Fruit fly (Drosophila melanogaster) whole organism, embryonic: Measurements from ENCODE around the gene wrd.
A peak's percentile ranks its signal among the peaks of the same experiment; 100 is the strongest.

ENCODE experiments used
- Adf1 ChIP-seq: fragments of 200-800 bp; sonication (Bioruptor generic); IDR thresholded peaks from 2 replicates; pipeline ENCODE4 v1.3.6; 2022; ENCODE audit warnings: missing biosample characterization, missing genetic modification characterization
- Aef1 ChIP-seq: fragments of 200-800 bp; sonication (Bioruptor generic); IDR thresholded peaks from 3 replicates; pipeline ENCODE4 v1.3.6; 2022; ENCODE audit warnings: missing biosample characterization, missing genetic modification characterization
- Awh ChIP-seq: fragments of 200-800 bp; sonication (Bioruptor generic); IDR thresholded peaks from 2 replicates; pipeline ENCODE4, ENCODE4 v1.3.6; 2022; ENCODE audit warnings: missing biosample characterization, missing genetic modification characterization
- B-H1 ChIP-seq: fragments of 200-800 bp; sonication (Bioruptor generic); IDR thresholded peaks from 3 replicates; pipeline ENCODE4 v1.3.6; 2022; ENCODE audit warnings: missing biosample characterization, missing genetic modification characterization
- CG10209 ChIP-seq: fragments of 200-800 bp; sonication (Bioruptor generic); optimal IDR thresholded peaks from 3 replicates; lab custom pipeline; 2017; ENCODE audit warnings: missing biosample characterization, mild to moderate bottlenecking, missing genetic modification characterization, missing genetic modification reagents
- CG10321 ChIP-seq: fragments of 200-800 bp; sonication (Bioruptor generic); IDR thresholded peaks from 2 replicates; pipeline ENCODE4 v1.3.6; 2022; ENCODE audit warnings: missing biosample characterization, missing genetic modification characterization
- CG10959 ChIP-seq: fragments of 200-800 bp; sonication (Bioruptor generic); IDR thresholded peaks from 2 replicates; pipeline ENCODE4 v1.3.6; 2022; ENCODE audit warnings: missing biosample characterization, missing genetic modification characterization
- CG11398 ChIP-seq: fragments of 200-800 bp; sonication (Bioruptor generic); optimal IDR thresholded peaks from 2 replicates; lab custom pipeline; 2016; ENCODE audit warnings: missing biosample characterization, missing genetic modification characterization
- CG12659 ChIP-seq: fragments of 200-800 bp; sonication (Bioruptor generic); optimal IDR thresholded peaks from 3 replicates; lab custom pipeline; 2017; ENCODE audit warnings: mild to moderate bottlenecking, missing biosample characterization, missing genetic modification reagents, missing genetic modification characterization
- CG2199 ChIP-seq: fragments of 200-800 bp; sonication (Bioruptor generic); IDR thresholded peaks from 3 replicates; pipeline ENCODE4 v1.3.6; 2022; ENCODE audit warnings: missing biosample characterization, missing genetic modification characterization
- CG2202 ChIP-seq: fragments of 200-800 bp; sonication (Bioruptor generic); optimal IDR thresholded peaks from 2 replicates; lab custom pipeline; 2018; ENCODE audit warnings: missing biosample characterization, mild to moderate bottlenecking, missing genetic modification characterization
- CG2889 ChIP-seq: fragments of 200-800 bp; sonication (Bioruptor generic); IDR thresholded peaks from 3 replicates; pipeline ENCODE4 v1.3.6; 2022; ENCODE audit warnings: missing biosample characterization, missing genetic modification characterization
- CG3065 ChIP-seq: fragments of 200-800 bp; sonication (Bioruptor generic); optimal IDR thresholded peaks from 2 replicates; lab custom pipeline; 2016; ENCODE audit warnings: missing biosample characterization, missing genetic modification characterization
- CG31388 ChIP-seq: fragments of 200-800 bp; sonication (Bioruptor generic); optimal IDR thresholded peaks from 2 replicates; lab custom pipeline; 2016; ENCODE audit warnings: missing biosample characterization, missing genetic modification characterization
- CG4328 ChIP-seq: fragments of 200-800 bp; sonication (Bioruptor generic); optimal IDR thresholded peaks from 3 replicates; lab custom pipeline; 2017; ENCODE audit warnings: missing biosample characterization, missing genetic modification reagents, missing genetic modification characterization
- CG4360 ChIP-seq: fragments of 200-800 bp; sonication (Bioruptor generic); IDR thresholded peaks from 2 replicates; pipeline ENCODE4 v1.3.6; 2022; ENCODE audit warnings: missing biosample characterization, missing genetic modification characterization
- CG4820 ChIP-seq: fragments of 200-800 bp; sonication (Bioruptor generic); optimal IDR thresholded peaks from 3 replicates; lab custom pipeline; 2016; ENCODE audit warnings: missing biosample characterization, missing genetic modification characterization
- CG6654 ChIP-seq: fragments of 200-800 bp; sonication (Bioruptor generic); optimal IDR thresholded peaks from 2 replicates; lab custom pipeline; 2017; ENCODE audit warnings: missing biosample characterization, mild to moderate bottlenecking, missing genetic modification characterization
- CG7357 ChIP-seq: fragments of 200-800 bp; sonication (Bioruptor generic); IDR thresholded peaks from 3 replicates; pipeline ENCODE4 v1.3.6; 2022; ENCODE audit warnings: missing biosample characterization, missing genetic modification characterization
- CG9609 ChIP-seq: fragments of 200-800 bp; sonication (Bioruptor generic); optimal IDR thresholded peaks from 3 replicates; lab custom pipeline; 2016; ENCODE audit warnings: missing biosample characterization, missing genetic modification characterization
- CHES-1-like ChIP-seq: fragments of 200-800 bp; sonication (Bioruptor generic); optimal IDR thresholded peaks from 2 replicates; lab custom pipeline; 2016; ENCODE audit warnings: missing biosample characterization, missing genetic modification characterization
- CTCF ChIP-seq: fragments of 200-800 bp; sonication (Bioruptor generic); optimal IDR thresholded peaks from 2 replicates; lab custom pipeline; 2017; ENCODE audit warnings: missing biosample characterization, mild to moderate bottlenecking, missing genetic modification characterization, moderate library complexity
- CkIIα-i1 ChIP-seq: fragments of 200-800 bp; sonication (Bioruptor generic); IDR thresholded peaks from 2 replicates; pipeline ENCODE4 v1.3.6; 2022; ENCODE audit warnings: missing biosample characterization, missing genetic modification characterization
- Dp ChIP-seq: fragments of 200-800 bp; sonication (Bioruptor generic); optimal IDR thresholded peaks from 2 replicates; lab custom pipeline; 2018; ENCODE audit warnings: missing biosample characterization, mild to moderate bottlenecking, missing genetic modification characterization, moderate library complexity
- E2f2 ChIP-seq: fragments of 200-800 bp; sonication (Bioruptor generic); IDR thresholded peaks from 2 replicates; pipeline ENCODE4 v1.3.6; 2022; ENCODE audit warnings: missing biosample characterization, missing genetic modification characterization
- Ets65A ChIP-seq: fragments of 200-800 bp; sonication (Bioruptor generic); peaks from one replicate; lab custom pipeline; 2016; ENCODE audit warnings: missing biosample characterization, missing genetic modification characterization
- Hr3 ChIP-seq: fragments of 200-800 bp; sonication (Bioruptor generic); optimal IDR thresholded peaks from 3 replicates; lab custom pipeline; 2016; ENCODE audit warnings: missing biosample characterization, missing genetic modification characterization
- Taf1 ChIP-seq: fragments of 200-800 bp; sonication (Bioruptor generic); IDR thresholded peaks from 2 replicates; pipeline ENCODE4 v1.3.6; 2022; ENCODE audit warnings: missing biosample characterization, missing genetic modification characterization
- YL-1 ChIP-seq: fragments of 200-800 bp; sonication (Bioruptor generic); optimal IDR thresholded peaks from 3 replicates; lab custom pipeline; 2017; ENCODE audit warnings: missing biosample characterization, mild to moderate bottlenecking, missing genetic modification characterization
- ash1 ChIP-seq: fragments of 200-800 bp; sonication (Bioruptor generic); optimal IDR thresholded peaks from 2 replicates; lab custom pipeline; 2018; ENCODE audit warnings: missing biosample characterization, mild to moderate bottlenecking, missing genetic modification characterization
- bcd ChIP-seq: fragments of 200-800 bp; sonication (Bioruptor generic); optimal IDR thresholded peaks from 2 replicates; lab custom pipeline; 2017; ENCODE audit warnings: missing biosample characterization, mild to moderate bottlenecking, missing genetic modification characterization
- cas ChIP-seq: fragments of 200-800 bp; sonication (Bioruptor generic); IDR thresholded peaks from 2 replicates; pipeline ENCODE4 v1.3.6; 2022; ENCODE audit warnings: missing biosample characterization, missing genetic modification characterization
- fd96Cb ChIP-seq: fragments of 200-800 bp; sonication (Bioruptor generic); optimal IDR thresholded peaks from 2 replicates; lab custom pipeline; 2018; ENCODE audit warnings: missing biosample characterization, mild to moderate bottlenecking, missing genetic modification characterization, moderate library complexity
- ftz-f1 ChIP-seq: fragments of 200-800 bp; sonication (Bioruptor generic); optimal IDR thresholded peaks from 2 replicates; lab custom pipeline; 2016; ENCODE audit warnings: missing biosample characterization, missing genetic modification characterization
- grn ChIP-seq: fragments of 200-800 bp; sonication (Bioruptor generic); optimal IDR thresholded peaks from 3 replicates; lab custom pipeline; 2017; ENCODE audit warnings: missing biosample characterization, missing genetic modification characterization
- her ChIP-seq: fragments of 200-800 bp; sonication (Bioruptor generic); optimal IDR thresholded peaks from 2 replicates; lab custom pipeline; 2016; ENCODE audit warnings: missing biosample characterization, missing genetic modification characterization
- mld ChIP-seq: fragments of 200-800 bp; sonication (Bioruptor generic); IDR thresholded peaks from 3 replicates; pipeline ENCODE4 v1.3.6; 2022; ENCODE audit warnings: missing biosample characterization, missing genetic modification characterization; ENCODE audit not compliant: partially characterized antibody
- sens ChIP-seq: fragments of 200-800 bp; sonication (Bioruptor generic); peaks from one replicate; lab custom pipeline; 2016; ENCODE audit warnings: missing biosample characterization, missing genetic modification characterization
- seq ChIP-seq: fragments of 200-800 bp; sonication (Bioruptor generic); IDR thresholded peaks from 2 replicates; pipeline ENCODE4 v1.3.6; 2022; ENCODE audit warnings: missing biosample characterization, missing genetic modification characterization
- sqz ChIP-seq: fragments of 200-800 bp; sonication (Bioruptor generic); optimal IDR thresholded peaks from 3 replicates; lab custom pipeline; 2018; ENCODE audit warnings: missing biosample characterization, mild to moderate bottlenecking, missing genetic modification characterization
- tap ChIP-seq: fragments of 200-800 bp; optimal IDR thresholded peaks from 3 replicates; lab custom pipeline; 2019; ENCODE audit warnings: missing biosample characterization, mild to moderate bottlenecking, missing genetic modification characterization, moderate library complexity
- ttk ChIP-seq: fragments of 200-800 bp; sonication (Bioruptor generic); IDR thresholded peaks from 2 replicates; pipeline ENCODE4 v2.1.2; 2022; ENCODE audit warnings: missing biosample characterization, missing genetic modification characterization
- wor ChIP-seq: fragments of 200-800 bp; sonication (Bioruptor generic); IDR thresholded peaks from 2 replicates; pipeline ENCODE4 v1.3.6; 2022; ENCODE audit warnings: missing biosample characterization, missing genetic modification characterization

wrd gene

dm6 chr3R:18125023-18125630 is 42.4 kb upstream of the wrd start (continued):
- TF ChIP-seq seq (GFP tag; lab: Robert Waterston, UW) (peak; percentile 78), CkIIα-i1 (GFP tag; lab: Robert Waterston, UW) (peak; percentile 57; the same call in 1 of the 2 replicates), Dp (GFP tag; lab: Kevin White, UChicago) (no peak), CG7357 (GFP tag; lab: Robert Waterston, UW) (peak; percentile 85), CG10209 (peak; percentile 70), her (GFP tag; lab: Kevin White, UChicago) (peak; percentile 61), CG4820 (GFP tag; lab: Kevin White, UChicago) (peak; percentile 78), grn (GFP tag; lab: Kevin White, UChicago) (peak; percentile 58), CG3065 (GFP tag; lab: Kevin White, UChicago) (peak; percentile 42), CHES-1-like (GFP tag; lab: Kevin White, UChicago) (peak; percentile 60), Adf1 (GFP tag; lab: Robert Waterston, UW) (no peak), CG2889 (GFP tag; lab: Robert Waterston, UW) (peak; percentile 86), Aef1 (GFP tag; lab: Robert Waterston, UW) (peak; percentile 88), ash1 (no peak), CG10959 (GFP tag; lab: Robert Waterston, UW) (peak; percentile 84), CG9609 (peak; percentile 71), ttk (GFP tag; lab: Robert Waterston, UW) (peak; percentile 95), E2f2 (GFP tag; lab: Robert Waterston, UW) (peak; percentile 49; the same call in 1 of the 2 replicates), Taf1 (GFP tag; lab: Robert Waterston, UW) (peak; percentile 86), CG12659 (GFP tag; lab: Kevin White, UChicago) (peak; percentile 41), CG11398 (peak; percentile 62), CG31388 (peak; percentile 57), fd96Cb (tag; lab: Kevin White, UChicago) (peak; percentile 72)

DNA sequence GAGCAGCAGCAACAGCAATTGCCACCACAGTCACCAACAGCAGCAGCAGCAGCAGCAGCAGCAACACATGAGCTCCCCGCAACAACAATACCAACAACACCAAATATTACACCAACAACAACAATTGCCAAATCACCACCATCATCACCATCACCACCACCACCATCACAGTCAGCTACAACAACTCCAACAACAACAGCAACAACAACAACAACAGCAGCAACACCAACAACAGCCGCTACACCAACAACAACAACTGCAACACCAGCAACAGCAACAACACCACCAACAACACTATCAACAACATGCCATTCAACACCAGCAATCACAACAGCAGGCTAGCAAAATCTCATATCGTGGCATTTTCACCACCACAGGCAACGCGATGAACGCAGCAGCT is 36.8 kb upstream of the wrd start:
- TF ChIP-seq CG2199 (GFP tag; lab: Robert Waterston, UW) (no peak), CG4360 (GFP tag; lab: Robert Waterston, UW) (peak; percentile 86), CG2202 (tag; lab: Kevin White, UChicago) (no peak), ftz-f1 (no peak), CG10321 (GFP tag; lab: Robert Waterston, UW) (no peak), CTCF (GFP tag; lab: Kevin White, UChicago) (no peak), CG4328 (GFP tag; lab: Kevin White, UChicago) (no peak), B-H1 (no peak), cas (GFP tag; lab: Robert Waterston, UW) (no peak), bcd (GFP tag; lab: Kevin White, UChicago) (no peak), CG6654 (GFP tag; lab: Kevin White, UChicago) (no peak), mld (GFP tag; lab: Robert Waterston, UW) (0 out of 3 replicates have a peak, but pooled peaks have one; percentile 29), YL-1 (GFP tag; lab: Kevin White, UChicago) (no peak), Hr3 (GFP tag; lab: Kevin White, UChicago) (no peak)

- TF ChIP-seq Awh (GFP tag; lab: Robert Waterston, UW) (peak; percentile 68), sqz (GFP tag; lab: Kevin White, UChicago) (peak; percentile 15), tap (tag; lab: Kevin White, UChicago) (no peak), Ets65A (GFP tag; lab: Kevin White, UChicago) (peak; percentile 48), grn (GFP tag; lab: Kevin White, UChicago) (peak; percentile 95), wor (GFP tag; lab: Robert Waterston, UW) (no peak), sens (GFP tag; lab: Kevin White, UChicago) (peak; percentile 7)
Observed at dm6 chr3R:18144853-18145252, 22.7 kb upstream of the wrd start.
